Fruit fly (Drosophila melanogaster) whole organism: ENCODE results near the gene CG17026.

Experiments used
- CG8478 ChIP-seq: fragments of >200 bp; optimal IDR thresholded peaks from 2 replicates; lab custom pipeline; 2018; ENCODE audit warnings: inconsistent platforms
- pan ChIP-seq: fragments of >200 bp; optimal IDR thresholded peaks from 2 replicates; lab custom pipeline; 2017
- psq ChIP-seq: fragments of >200 bp; optimal IDR thresholded peaks from 2 replicates; lab custom pipeline; 2017
- usp ChIP-seq: fragments of >200 bp; optimal IDR thresholded peaks from 2 replicates; lab custom pipeline; 2017; ENCODE audit warnings: missing biosample characterization, missing genetic modification characterization, mixed read lengths

DNA sequence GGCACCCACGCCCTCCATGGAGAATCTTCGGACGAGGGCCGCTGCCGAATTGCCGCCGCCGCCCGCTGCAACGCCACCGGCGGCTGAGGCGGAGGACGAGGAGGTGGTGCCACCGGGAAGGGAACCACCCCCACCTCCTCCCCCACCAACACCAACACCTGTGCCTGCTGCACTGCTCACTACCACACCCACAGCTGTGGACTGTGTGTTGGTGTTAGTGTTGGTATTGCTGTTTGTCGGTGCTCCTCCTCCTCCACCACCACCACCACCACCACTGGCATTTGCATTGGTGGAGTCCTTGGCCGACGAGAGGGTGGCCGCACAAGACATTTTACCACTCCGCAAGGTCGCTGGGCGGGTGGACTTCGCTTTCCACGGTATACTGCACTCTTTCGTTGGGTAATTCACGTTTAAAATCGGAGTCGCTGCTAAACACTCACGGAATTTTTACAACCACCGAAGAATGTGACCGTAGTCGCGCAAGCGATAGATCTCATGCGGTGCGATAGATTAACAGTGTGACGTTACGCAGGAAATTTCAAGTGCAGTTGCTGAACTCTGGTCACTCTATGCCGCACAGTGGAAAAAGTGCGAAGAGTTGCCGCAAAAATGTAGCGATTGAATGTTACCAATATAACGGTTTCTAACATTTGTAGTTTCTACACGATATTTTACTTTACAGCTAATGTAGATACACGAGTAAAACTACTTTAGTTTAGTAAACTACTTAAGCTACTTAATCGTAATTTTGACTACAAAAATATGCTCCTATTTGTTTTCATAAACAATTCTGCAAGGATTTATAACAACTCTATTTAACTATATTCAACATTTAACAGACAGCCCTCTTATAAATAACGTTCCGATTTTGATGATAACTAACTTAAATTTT lies 36.4 kb downstream of the CG17026 start, which contains the start of gene mib1:
- TF ChIP-seq psq (lab: Kevin White, UChicago) (no peak), CG8478 (peak; percentile 3), usp (no peak), pan (lab: Kevin White, UChicago) (no peak)
